Fruit fly (Drosophila melanogaster) whole organism, embryonic: ENCODE measurements around the gene CG13376.
A peak's percentile ranks its signal among the peaks of the same experiment; 100 is the strongest.

ENCODE experiments used
- ATbp ChIP-seq: fragments of 200-800 bp; sonication (Bioruptor generic); optimal IDR thresholded peaks from 2 replicates; lab custom pipeline; 2017; ENCODE audit warnings: missing biosample characterization, mild to moderate bottlenecking, missing genetic modification characterization, missing genetic modification reagents
- Adf1 ChIP-seq: fragments of 200-800 bp; sonication (Bioruptor generic); IDR thresholded peaks from 2 replicates; pipeline ENCODE4 v1.3.6; 2022; ENCODE audit warnings: missing biosample characterization, missing genetic modification characterization
- Bgb ChIP-seq: fragments of 200-800 bp; sonication (Bioruptor generic); IDR thresholded peaks from 2 replicates; pipeline ENCODE4 v1.3.6; 2022; ENCODE audit warnings: missing biosample characterization, missing genetic modification characterization; ENCODE audit not compliant: partially characterized antibody
- CG10462 ChIP-seq: fragments of 200-800 bp; sonication (Bioruptor generic); optimal IDR thresholded peaks from 2 replicates; lab custom pipeline; 2016; ENCODE audit warnings: missing biosample characterization, missing genetic modification characterization
- CG10543 ChIP-seq: fragments of 200-800 bp; sonication (Bioruptor generic); optimal IDR thresholded peaks from 3 replicates; lab custom pipeline; 2017; ENCODE audit warnings: missing biosample characterization, mild to moderate bottlenecking, missing genetic modification characterization, moderate library complexity
- CG10979 ChIP-seq: fragments of 200-800 bp; sonication (Bioruptor generic); optimal IDR thresholded peaks from 2 replicates; lab custom pipeline; 2018; ENCODE audit warnings: missing biosample characterization, mild to moderate bottlenecking, missing genetic modification characterization, moderate library complexity
- CG12104 ChIP-seq: fragments of 200-800 bp; sonication (Bioruptor generic); optimal IDR thresholded peaks from 3 replicates; lab custom pipeline; 2016; ENCODE audit warnings: missing biosample characterization, missing genetic modification characterization
- CG12155 ChIP-seq: fragments of 200-800 bp; sonication (Bioruptor generic); optimal IDR thresholded peaks from 3 replicates; lab custom pipeline; 2016; ENCODE audit warnings: missing biosample characterization, missing genetic modification characterization
- CG17186 ChIP-seq: fragments of 200-800 bp; sonication (Bioruptor generic); optimal IDR thresholded peaks from 3 replicates; lab custom pipeline; 2017; ENCODE audit warnings: missing biosample characterization, missing genetic modification reagents, missing genetic modification characterization
- CG17568 ChIP-seq: fragments of 200-800 bp; sonication (Bioruptor generic); optimal IDR thresholded peaks from 2 replicates; lab custom pipeline; 2018; ENCODE audit warnings: missing biosample characterization, mild to moderate bottlenecking, missing genetic modification characterization, moderate library complexity
- CG1832 ChIP-seq: fragments of 200-800 bp; sonication (Bioruptor generic); optimal IDR thresholded peaks from 2 replicates; lab custom pipeline; 2017; ENCODE audit warnings: missing biosample characterization, mild to moderate bottlenecking, missing genetic modification characterization, inconsistent platforms
- CG2120 ChIP-seq: fragments of 200-800 bp; sonication (Bioruptor generic); optimal IDR thresholded peaks from 3 replicates; lab custom pipeline; 2016; ENCODE audit warnings: missing biosample characterization, missing genetic modification characterization
- CG2712 ChIP-seq: fragments of 200-800 bp; optimal IDR thresholded peaks from 3 replicates; lab custom pipeline; 2019; ENCODE audit warnings: missing biosample characterization, mild to moderate bottlenecking, missing genetic modification characterization, moderate library complexity
- CG30431 ChIP-seq: fragments of 200-800 bp; sonication (Bioruptor generic); optimal IDR thresholded peaks from 2 replicates; lab custom pipeline; 2017; ENCODE audit warnings: missing biosample characterization, missing genetic modification characterization
- CG33213 ChIP-seq: fragments of 200-800 bp; sonication (Bioruptor generic); optimal IDR thresholded peaks from 3 replicates; lab custom pipeline; 2016; ENCODE audit warnings: missing biosample characterization, missing genetic modification characterization
- CG7556 ChIP-seq: fragments of 200-800 bp; sonication (Bioruptor generic); optimal IDR thresholded peaks from 2 replicates; lab custom pipeline; 2017; ENCODE audit warnings: missing biosample characterization, mild to moderate bottlenecking, missing genetic modification characterization
- CG8281 ChIP-seq: fragments of 200-800 bp; sonication (Bioruptor generic); optimal IDR thresholded peaks from 2 replicates; lab custom pipeline; 2018; ENCODE audit warnings: missing biosample characterization, mild to moderate bottlenecking, missing genetic modification characterization, moderate library complexity
- CG9609 ChIP-seq: fragments of 200-800 bp; sonication (Bioruptor generic); optimal IDR thresholded peaks from 3 replicates; lab custom pipeline; 2016; ENCODE audit warnings: missing biosample characterization, missing genetic modification characterization
- CkIIα-i1 ChIP-seq: fragments of 200-800 bp; sonication (Bioruptor generic); IDR thresholded peaks from 2 replicates; pipeline ENCODE4 v1.3.6; 2022; ENCODE audit warnings: missing biosample characterization, missing genetic modification characterization
- Dad ChIP-seq: fragments of 200-800 bp; sonication (Bioruptor generic); optimal IDR thresholded peaks from 3 replicates; lab custom pipeline; 2016; ENCODE audit warnings: missing biosample characterization, missing genetic modification characterization
- Dref ChIP-seq: fragments of 200-800 bp; sonication (Bioruptor generic); IDR thresholded peaks from 2 replicates; pipeline ENCODE4 v1.3.6; 2022; ENCODE audit warnings: missing biosample characterization, missing genetic modification characterization
- E2f1 ChIP-seq: fragments of 200-800 bp; sonication (Bioruptor generic); IDR thresholded peaks from 2 replicates; pipeline ENCODE4 v1.3.6; 2022; ENCODE audit warnings: missing biosample characterization, missing genetic modification characterization
- Hr78 ChIP-seq, 2 experiments: fragments of 200-800 bp in 1 of 2; fragments of >200 bp in 1 of 2; sonication (Bioruptor generic) in 1 of 2; optimal IDR thresholded peaks; 2 replicates each; lab custom pipeline; 2017 to 2019; ENCODE audit warnings: missing biosample characterization in 2 of 2, missing genetic modification characterization in 2 of 2, mild to moderate bottlenecking in 1 of 2, moderate library complexity in 1 of 2
- MESR4 ChIP-seq: fragments of 200-800 bp; sonication (Bioruptor generic); optimal IDR thresholded peaks from 2 replicates; lab custom pipeline; 2018; ENCODE audit warnings: missing biosample characterization, mild to moderate bottlenecking, missing genetic modification characterization, moderate library complexity
- Med ChIP-seq: fragments of 200-800 bp; sonication (Bioruptor generic); peaks from one replicate; lab custom pipeline; 2016; ENCODE audit warnings: missing biosample characterization, missing genetic modification characterization, mild to moderate bottlenecking, inconsistent platforms, moderate library complexity
- Meics ChIP-seq: fragments of 200-800 bp; sonication (Bioruptor generic); optimal IDR thresholded peaks from 2 replicates; lab custom pipeline; 2017; ENCODE audit warnings: missing biosample characterization, mild to moderate bottlenecking, missing genetic modification characterization
- Nf-YC ChIP-seq: fragments of 200-800 bp; optimal IDR thresholded peaks from 3 replicates; lab custom pipeline; 2019; ENCODE audit warnings: missing biosample characterization, mild to moderate bottlenecking, missing genetic modification characterization, moderate library complexity
- Opbp ChIP-seq: fragments of 200-800 bp; sonication (Bioruptor generic); IDR thresholded peaks from 3 replicates; pipeline ENCODE4 v1.3.6; 2022; ENCODE audit warnings: missing biosample characterization, missing genetic modification characterization; ENCODE audit not compliant: partially characterized antibody
- Scr ChIP-seq: fragments of 200-800 bp; sonication (Bioruptor generic); IDR thresholded peaks from 2 replicates; pipeline ENCODE4 v1.3.6; 2022; ENCODE audit warnings: missing biosample characterization, missing genetic modification characterization; ENCODE audit not compliant: partially characterized antibody
- Xrp1 ChIP-seq: fragments of 200-800 bp; sonication (Bioruptor generic); IDR thresholded peaks from 2 replicates; pipeline ENCODE4 v1.3.6; 2022; ENCODE audit warnings: missing biosample characterization, missing genetic modification characterization
- bbx ChIP-seq: fragments of 200-800 bp; sonication (Bioruptor generic); IDR thresholded peaks from 2 replicates; pipeline ENCODE4 v1.3.6; 2022; ENCODE audit warnings: missing biosample characterization, missing genetic modification characterization; ENCODE audit not compliant: partially characterized antibody
- chif ChIP-seq, 2 experiments: fragments of 200-800 bp; sonication (Bioruptor generic); optimal IDR thresholded peaks; 3 replicates each; lab custom pipeline; 2016; ENCODE audit warnings: missing biosample characterization in 2 of 2, missing genetic modification characterization in 2 of 2
- chm ChIP-seq: fragments of 200-800 bp; sonication (Bioruptor generic); IDR thresholded peaks from 2 replicates; pipeline ENCODE4 v1.3.6; 2022; ENCODE audit warnings: missing biosample characterization, missing genetic modification characterization
- ci ChIP-seq: fragments of 200-800 bp; sonication (Bioruptor generic); IDR thresholded peaks from 3 replicates; pipeline ENCODE4 v1.3.6; 2022; ENCODE audit warnings: missing biosample characterization, missing genetic modification characterization
- ewg ChIP-seq: fragments of 200-800 bp; sonication (Bioruptor generic); optimal IDR thresholded peaks from 3 replicates; lab custom pipeline; 2017; ENCODE audit warnings: mild to moderate bottlenecking, missing biosample characterization, missing genetic modification reagents, missing genetic modification characterization
- ind ChIP-seq: fragments of 200-800 bp; sonication (Bioruptor generic); optimal IDR thresholded peaks from 3 replicates; lab custom pipeline; 2016; ENCODE audit warnings: missing biosample characterization, missing genetic modification characterization
- kah ChIP-seq: fragments of 200-800 bp; sonication (Bioruptor generic); optimal IDR thresholded peaks from 2 replicates; lab custom pipeline; 2018; ENCODE audit warnings: missing biosample characterization, mild to moderate bottlenecking, missing genetic modification characterization
- nerfin-2 ChIP-seq: fragments of 200-800 bp; sonication (Bioruptor generic); IDR thresholded peaks from 2 replicates; pipeline ENCODE4 v1.3.6; 2022; ENCODE audit warnings: missing biosample characterization, missing genetic modification characterization; ENCODE audit not compliant: partially characterized antibody
- rib ChIP-seq: fragments of 200-800 bp; sonication (Bioruptor generic); IDR thresholded peaks from 2 replicates; pipeline ENCODE4 v1.3.6; 2022; ENCODE audit warnings: missing biosample characterization, missing genetic modification characterization
- scrt ChIP-seq: fragments of 200-800 bp; sonication (Bioruptor generic); optimal IDR thresholded peaks from 2 replicates; lab custom pipeline; 2018; ENCODE audit warnings: missing biosample characterization, mild to moderate bottlenecking, missing genetic modification characterization, moderate library complexity
- seq ChIP-seq: fragments of 200-800 bp; sonication (Bioruptor generic); IDR thresholded peaks from 2 replicates; pipeline ENCODE4 v1.3.6; 2022; ENCODE audit warnings: missing biosample characterization, missing genetic modification characterization
- shn ChIP-seq: fragments of 200-800 bp; sonication (Bioruptor generic); optimal IDR thresholded peaks from 3 replicates; lab custom pipeline; 2016; ENCODE audit warnings: missing biosample characterization, missing genetic modification characterization
- sim ChIP-seq: fragments of 200-800 bp; sonication (Bioruptor generic); IDR thresholded peaks from 2 replicates; pipeline ENCODE4 v1.3.6; 2022; ENCODE audit warnings: missing biosample characterization, missing genetic modification characterization
- so ChIP-seq: fragments of 200-800 bp; sonication (Bioruptor generic); IDR thresholded peaks from 3 replicates; pipeline ENCODE4 v1.3.6; 2022; ENCODE audit warnings: missing biosample characterization, missing genetic modification characterization
- sob ChIP-seq: fragments of 200-800 bp; sonication (Bioruptor generic); IDR thresholded peaks from 2 replicates; pipeline ENCODE4 v1.3.6; 2022; ENCODE audit warnings: missing biosample characterization, missing genetic modification characterization
- stwl ChIP-seq: fragments of 200-800 bp; sonication (Bioruptor generic); optimal IDR thresholded peaks from 3 replicates; lab custom pipeline; 2018; ENCODE audit warnings: missing biosample characterization, mild to moderate bottlenecking, missing genetic modification characterization, moderate library complexity
- trh ChIP-seq: fragments of 200-800 bp; sonication (Bioruptor generic); optimal IDR thresholded peaks from 2 replicates; lab custom pipeline; 2016; ENCODE audit warnings: missing biosample characterization, missing genetic modification characterization
- unc-4 ChIP-seq: fragments of 200-800 bp; sonication (Bioruptor generic); IDR thresholded peaks from 2 replicates; pipeline ENCODE4 v1.3.6; 2022; ENCODE audit warnings: missing biosample characterization, missing genetic modification characterization; ENCODE audit not compliant: partially characterized antibody
- vnd ChIP-seq: fragments of 200-800 bp; sonication (Bioruptor generic); IDR thresholded peaks from 3 replicates; pipeline ENCODE4 v1.3.6; 2022; ENCODE audit warnings: missing biosample characterization, missing genetic modification characterization; ENCODE audit not compliant: partially characterized antibody
- zfh1 ChIP-seq: fragments of 200-800 bp; sonication (Bioruptor generic); IDR thresholded peaks from 3 replicates; pipeline ENCODE4 v1.3.6; 2022; ENCODE audit warnings: missing biosample characterization, missing genetic modification characterization

CG13376 gene

DNA sequence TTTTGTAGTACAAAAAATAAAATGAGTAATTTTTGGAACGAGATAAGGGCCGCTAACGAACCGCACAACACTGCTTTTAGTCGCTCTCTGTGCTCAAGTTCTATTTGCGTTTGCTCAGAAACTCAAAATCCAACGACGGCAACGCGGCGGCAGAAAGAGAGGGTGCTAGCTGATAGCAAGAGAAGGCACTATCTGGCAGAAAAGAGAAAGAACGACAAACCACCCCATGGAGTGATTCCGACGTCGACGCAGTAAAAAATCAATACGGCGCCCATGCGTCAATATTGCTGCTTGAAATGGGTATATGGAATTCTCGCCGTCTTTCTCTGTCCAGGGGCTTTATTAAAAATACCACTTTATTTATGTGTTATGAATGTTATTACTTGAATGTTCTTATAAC, 9.2 kb upstream of the CG13376 start (continued):
- peak; percentile 87 for TF ChIP-seq CG1832 (GFP tag; lab: Kevin White, UChicago)
- TF ChIP-seq ind, result no peak
- TF ChIP-seq Med (GFP tag; lab: Kevin White, UChicago), result peak; percentile 83
- no peak for TF ChIP-seq E2f1
- TF ChIP-seq CG10462, result no peak
- TF ChIP-seq Scr (GFP tag; lab: Robert Waterston, UW), result 0 out of 2 replicates have a peak, but pooled peaks have one; percentile 26
- TF ChIP-seq sob, result 0 out of 2 replicates have a peak, but pooled peaks have one; percentile 38
- no peak for TF ChIP-seq trh (GFP tag; lab: Kevin White, UChicago)
- TF ChIP-seq MESR4 (GFP tag; lab: Kevin White, UChicago), result no peak
- 0 out of 2 replicates have a peak, but pooled peaks have one; percentile 41 for TF ChIP-seq sim
- peak; percentile 31; the same call in 1 of the 3 replicates for TF ChIP-seq zfh1 (GFP tag; lab: Robert Waterston, UW)
- TF ChIP-seq CG8281, result peak; percentile 57
- TF ChIP-seq CG12155 (GFP tag; lab: Kevin White, UChicago), result no peak
- TF ChIP-seq stwl (tag; lab: Kevin White, UChicago), result peak; percentile 13
- TF ChIP-seq Xrp1 (GFP tag; lab: Robert Waterston, UW), result peak; percentile 49
- TF ChIP-seq CG17186 (GFP tag; lab: Kevin White, UChicago), result no peak
- no peak for TF ChIP-seq chif (GFP tag; optimal IDR thresholded peaks at IDR 0.05; lab: Kevin White, UChicago)
- no peak for TF ChIP-seq CG9609
- peak; percentile 70; the same call in 1 of the 2 replicates for TF ChIP-seq chm (GFP tag; lab: Robert Waterston, UW)
- TF ChIP-seq Nf-YC, result no peak
- TF ChIP-seq CG7556 (GFP tag; lab: Kevin White, UChicago), result no peak
- no peak; the same call in 1 of the 2 replicates for TF ChIP-seq rib (GFP tag; lab: Robert Waterston, UW)
- TF ChIP-seq scrt (GFP tag; lab: Kevin White, UChicago), result no peak
- TF ChIP-seq CG2712 (tag; lab: Kevin White, UChicago), result peak; percentile 27
- no peak for TF ChIP-seq Dad (GFP tag; lab: Kevin White, UChicago)
- TF ChIP-seq nerfin-2 (GFP tag; lab: Robert Waterston, UW), result no peak
- peak; percentile 12 for TF ChIP-seq CG17568 (GFP tag; lab: Kevin White, UChicago)
- no peak for TF ChIP-seq CG12104 (GFP tag; lab: Kevin White, UChicago)
- peak; percentile 19; the same call in 1 of the 2 replicates for TF ChIP-seq Bgb (GFP tag; lab: Robert Waterston, UW)
- no peak for TF ChIP-seq CG33213 (GFP tag; lab: Kevin White, UChicago)
- TF ChIP-seq ci (GFP tag; lab: Robert Waterston, UW), result peak; percentile 52; the same call in 2 of the 3 replicates
- no peak for TF ChIP-seq CG30431 (GFP tag; lab: Kevin White, UChicago)
- TF ChIP-seq CkIIα-i1 (GFP tag; lab: Robert Waterston, UW), result no peak
- TF ChIP-seq ewg (GFP tag; lab: Kevin White, UChicago), result peak; percentile 100
- peak; percentile 5 for TF ChIP-seq CG2120 (GFP tag; lab: Kevin White, UChicago)
- TF ChIP-seq unc-4 (GFP tag; lab: Robert Waterston, UW), result no peak
- TF ChIP-seq kah (GFP tag; lab: Kevin White, UChicago), result peak; percentile 7
- no peak for TF ChIP-seq shn (GFP tag; lab: Kevin White, UChicago)
- peak; percentile 65; the same call in 1 of the 2 replicates for TF ChIP-seq seq
- TF ChIP-seq Adf1 (GFP tag; lab: Robert Waterston, UW), result peak; percentile 69
- 0 out of 3 replicates have a peak, but pooled peaks have one; percentile 31 for TF ChIP-seq so (GFP tag; lab: Robert Waterston, UW)
- no peak for TF ChIP-seq Hr78 (GFP tag; optimal IDR thresholded peaks at IDR 0.05; lab: Kevin White, UChicago)
- TF ChIP-seq vnd (GFP tag; lab: Robert Waterston, UW), result no peak
- TF ChIP-seq CG10543, result peak; percentile 26
- TF ChIP-seq bbx (GFP tag; lab: Robert Waterston, UW), result no peak
- TF ChIP-seq ATbp (GFP tag; lab: Kevin White, UChicago), result peak; percentile 22
- TF ChIP-seq CG10979 (tag; lab: Kevin White, UChicago), result no peak
- TF ChIP-seq Meics (GFP tag; lab: Kevin White, UChicago), result peak; percentile 37
- no peak for TF ChIP-seq Opbp (GFP tag; lab: Robert Waterston, UW)
- no peak for TF ChIP-seq Dref (GFP tag; lab: Robert Waterston, UW)
